Worm (Caenorhabditis elegans) whole organism, L4 larva: Measurements from ENCODE around the gene gur-3.
A peak's percentile ranks its signal among the peaks of the same experiment; 100 is the strongest.

Experiments
- D1046.2 ChIP-seq: fragments of 200-800 bp; sonication (Bioruptor generic); IDR thresholded peaks from 2 replicates; pipeline ENCODE4 v1.3.6; 2022; ENCODE audit warnings: missing genetic modification characterization, missing compliant biosample characterization
- F26F4.8 ChIP-seq: fragments of 200-800 bp; sonication (Bioruptor generic); conservative IDR thresholded peaks from 2 replicates; pipeline ENCODE4 v1.3.6; 2022; ENCODE audit warnings: missing genetic modification characterization, missing compliant biosample characterization
- F44E2.7 ChIP-seq: fragments of 200-800 bp; sonication (Bioruptor generic); IDR thresholded peaks from 2 replicates; pipeline ENCODE4 v2.1.2; 2022; ENCODE audit warnings: missing genetic modification characterization, missing compliant biosample characterization
- R02D3.7 ChIP-seq: fragments of 150-350 bp; sonication (generic microtip); optimal IDR thresholded peaks from 3 replicates; lab custom pipeline; 2014; ENCODE audit warnings: missing biosample characterization, missing genetic modification characterization
- T20F7.1 ChIP-seq: fragments of 200-800 bp; sonication (Bioruptor generic); optimal IDR thresholded peaks from 2 replicates; lab custom pipeline; 2018; ENCODE audit warnings: mild to moderate bottlenecking, missing genetic modification characterization, missing compliant biosample characterization
- Y48G9A.11 ChIP-seq: fragments of 200-800 bp; sonication (Bioruptor generic); IDR thresholded peaks from 2 replicates; pipeline ENCODE4 v1.3.6; 2022; ENCODE audit warnings: missing genetic modification reagents, missing genetic modification characterization, missing compliant biosample characterization
- Y5F2A.4 ChIP-seq: fragments of 200-800 bp; sonication (Bioruptor generic); optimal IDR thresholded peaks from 2 replicates; lab custom pipeline; 2018; ENCODE audit warnings: mild to moderate bottlenecking, missing genetic modification characterization, missing compliant biosample characterization
- aha-1 ChIP-seq: fragments of 150-350 bp; peaks from one replicate; lab custom pipeline; 2014; ENCODE audit warnings: missing biosample characterization, missing genetic modification characterization
- ceh-20 ChIP-seq: fragments of 200-800 bp; sonication (Bioruptor generic); IDR thresholded peaks from 2 replicates; pipeline ENCODE4 v1.3.6; 2022; ENCODE audit warnings: missing genetic modification reagents, missing genetic modification characterization, missing compliant biosample characterization
- ceh-44 ChIP-seq: fragments of 200-800 bp; sonication (Bioruptor generic); IDR thresholded peaks from 2 replicates; pipeline ENCODE4 v1.3.6; 2022; ENCODE audit warnings: missing genetic modification reagents, missing genetic modification characterization, missing compliant biosample characterization
- ceh-62 ChIP-seq: sonication (generic microtip); optimal IDR thresholded peaks from 2 replicates; lab custom pipeline; 2017; ENCODE audit warnings: missing biosample characterization, missing genetic modification characterization
- cey-2 ChIP-seq: sonication (generic microtip); optimal IDR thresholded peaks from 3 replicates; lab custom pipeline; 2017; ENCODE audit warnings: missing genetic modification characterization, mild to moderate bottlenecking, missing compliant biosample characterization, antibody characterized with exemption, borderline replicate concordance; ENCODE audit not compliant: insufficient read depth
- daf-16 ChIP-seq, 3 experiments: sonication (generic microtip); optimal IDR thresholded peaks; 2 replicates each; lab custom pipeline; 2016 to 2017; ENCODE audit warnings: missing genetic modification characterization in 3 of 3, missing genetic modification reagents in 3 of 3, mild to moderate bottlenecking in 2 of 3, missing compliant biosample characterization in 2 of 3, missing biosample characterization in 1 of 3, moderate library complexity in 1 of 3
- dmd-6 ChIP-seq: fragments of 200-800 bp; sonication (Bioruptor generic); IDR thresholded peaks from 2 replicates; pipeline ENCODE4 v1.3.6; 2022; ENCODE audit warnings: missing genetic modification reagents, missing genetic modification characterization, missing compliant biosample characterization
- dpl-1 ChIP-seq: fragments of 150-350 bp; optimal IDR thresholded peaks from 2 replicates; lab custom pipeline; 2014; ENCODE audit warnings: missing biosample characterization, missing genetic modification reagents, missing genetic modification characterization
- duxl-1 ChIP-seq: sonication (generic microtip); optimal IDR thresholded peaks from 2 replicates; lab custom pipeline; 2016; ENCODE audit warnings: mild to moderate bottlenecking, missing genetic modification characterization, moderate library complexity, missing compliant biosample characterization; ENCODE audit not compliant: poor library complexity
- dve-1 ChIP-seq: sonication (generic microtip); optimal IDR thresholded peaks from 2 replicates; lab custom pipeline; 2017; ENCODE audit warnings: antibody characterized with exemption, mild to moderate bottlenecking, missing genetic modification characterization, missing compliant biosample characterization; ENCODE audit not compliant: insufficient read depth
- hlh-11 ChIP-seq: fragments of 200-800 bp; sonication (Bioruptor generic); optimal IDR thresholded peaks from 2 replicates; lab custom pipeline; 2018; ENCODE audit warnings: mild to moderate bottlenecking, missing genetic modification characterization, missing compliant biosample characterization
- lim-7 ChIP-seq: fragments of 200-800 bp; sonication (Bioruptor generic); IDR thresholded peaks from 2 replicates; pipeline ENCODE4 v1.3.6; 2022; ENCODE audit warnings: missing genetic modification characterization, missing compliant biosample characterization
- lin-1 ChIP-seq: fragments of 200-800 bp; sonication (Bioruptor generic); IDR thresholded peaks from 2 replicates; pipeline ENCODE4 v1.3.6; 2022; ENCODE audit warnings: missing genetic modification reagents, missing genetic modification characterization, missing compliant biosample characterization
- lin-29 ChIP-seq: fragments of 200-800 bp; sonication (Bioruptor generic); IDR thresholded peaks from 2 replicates; pipeline ENCODE4 v1.3.6; 2022; ENCODE audit warnings: missing genetic modification reagents, missing genetic modification characterization, missing compliant biosample characterization
- lsy-2 ChIP-seq, 2 experiments: fragments of 150-350 bp in 1 of 2; sonication (generic microtip) in 1 of 2; optimal IDR thresholded peaks; 2 replicates each; lab custom pipeline; 2014 to 2017; ENCODE audit warnings: missing biosample characterization in 2 of 2, missing genetic modification characterization in 2 of 2
- madf-5 ChIP-seq, 2 experiments: fragments of 200-800 bp; sonication (Bioruptor generic); IDR thresholded peaks; 2 replicates each; pipeline ENCODE4 v1.3.6; 2022; ENCODE audit warnings: missing compliant biosample characterization in 2 of 2, missing genetic modification characterization in 2 of 2
- madf-9 ChIP-seq: fragments of 200-800 bp; sonication (Bioruptor generic); conservative IDR thresholded peaks from 2 replicates; pipeline ENCODE4 v1.3.6; 2022; ENCODE audit warnings: missing genetic modification reagents, missing genetic modification characterization, missing compliant biosample characterization
- mdt-29 ChIP-seq: fragments of 200-800 bp; sonication (Bioruptor generic); IDR thresholded peaks from 2 replicates; pipeline ENCODE4 v1.3.6; 2022; ENCODE audit warnings: missing genetic modification reagents, missing genetic modification characterization, missing compliant biosample characterization
- mep-1 ChIP-seq: fragments of 150-350 bp; sonication (generic microtip); optimal IDR thresholded peaks from 3 replicates; lab custom pipeline; 2014; ENCODE audit warnings: missing biosample characterization, missing genetic modification characterization
- mxl-2 ChIP-seq: fragments of 200-800 bp; sonication (Bioruptor generic); conservative IDR thresholded peaks from 2 replicates; pipeline ENCODE4 v1.3.6; 2022; ENCODE audit warnings: missing genetic modification reagents, missing genetic modification characterization, missing compliant biosample characterization
- nhr-102 ChIP-seq: sonication (generic microtip); optimal IDR thresholded peaks from 2 replicates; lab custom pipeline; 2016; ENCODE audit warnings: mild to moderate bottlenecking, missing genetic modification characterization, moderate library complexity, missing compliant biosample characterization
- nhr-11 ChIP-seq: fragments of 150-350 bp; optimal IDR thresholded peaks from 2 replicates; lab custom pipeline; 2014; ENCODE audit warnings: missing biosample characterization, missing genetic modification characterization
- nhr-111 ChIP-seq: fragments of 200-800 bp; sonication (Bioruptor generic); optimal IDR thresholded peaks from 2 replicates; lab custom pipeline; 2018; ENCODE audit warnings: mild to moderate bottlenecking, missing genetic modification characterization, missing compliant biosample characterization
- nhr-28 ChIP-seq: fragments of 150-350 bp; optimal IDR thresholded peaks from 2 replicates; lab custom pipeline; 2014; ENCODE audit warnings: missing biosample characterization, missing genetic modification characterization
- pqm-1 ChIP-seq: sonication (generic microtip); optimal IDR thresholded peaks from 2 replicates; lab custom pipeline; 2017; ENCODE audit warnings: missing biosample characterization, missing genetic modification characterization
- rbr-2 ChIP-seq: sonication (generic microtip); optimal IDR thresholded peaks from 2 replicates; lab custom pipeline; 2016; ENCODE audit warnings: missing genotype, missing genetic modification characterization, missing compliant biosample characterization
- set-16 ChIP-seq: fragments of 200-800 bp; sonication (Bioruptor generic); IDR thresholded peaks from 2 replicates; pipeline ENCODE4 v1.3.6; 2022; ENCODE audit warnings: missing genetic modification reagents, missing genetic modification characterization, missing compliant biosample characterization
- skn-1 ChIP-seq: fragments of 150-350 bp; optimal IDR thresholded peaks from 2 replicates; lab custom pipeline; 2014; ENCODE audit warnings: missing biosample characterization, missing genetic modification characterization
- snpc-4 ChIP-seq: fragments of 150-350 bp; optimal IDR thresholded peaks from 2 replicates; lab custom pipeline; 2014; ENCODE audit warnings: missing biosample characterization, missing genetic modification characterization
- spr-3 ChIP-seq: fragments of 200-800 bp; sonication (Bioruptor generic); optimal IDR thresholded peaks from 2 replicates; lab custom pipeline; 2018; ENCODE audit warnings: mild to moderate bottlenecking, missing genetic modification characterization, missing compliant biosample characterization
- unc-62 ChIP-seq, 3 experiments: fragments of 150-350 bp in 1 of 3; sonication (generic microtip); optimal IDR thresholded peaks in 2 of 3; peaks in 1 of 3; 1 replicate in 1 of 3; 2 replicates in 2 of 3; lab custom pipeline; 2014 to 2017; ENCODE audit warnings: missing biosample characterization in 3 of 3, missing genetic modification characterization in 3 of 3, missing genetic modification reagents in 3 of 3, missing genotype in 1 of 3
- zag-1 ChIP-seq: fragments of 150-350 bp; optimal IDR thresholded peaks from 2 replicates; lab custom pipeline; 2014; ENCODE audit warnings: missing biosample characterization, missing genetic modification characterization
- zfp-3 ChIP-seq: fragments of 200-800 bp; sonication (Bioruptor generic); conservative IDR thresholded peaks from 2 replicates; pipeline ENCODE4 v1.3.6; 2022; ENCODE audit warnings: missing genetic modification reagents, missing genetic modification characterization, missing compliant biosample characterization
- zip-11 ChIP-seq: fragments of 200-800 bp; sonication (Bioruptor generic); IDR thresholded peaks from 2 replicates; pipeline ENCODE4 v1.3.6; 2022; ENCODE audit warnings: missing genetic modification characterization, missing compliant biosample characterization
- ztf-11 ChIP-seq: fragments of 150-350 bp; optimal IDR thresholded peaks from 2 replicates; lab custom pipeline; 2014; ENCODE audit warnings: missing biosample characterization, missing genetic modification characterization

gur-3 gene

ce11 chrX:10379678-10380077 is 26.4 kb downstream of the gur-3 start, which contains the start of gene rme-4:
rme-4 (minus strand) TSS chrX:10379845.
- no peak for TF ChIP-seq lin-29 (GFP tag; lab: Robert Waterston, UW)
- TF ChIP-seq daf-16 (GFP tag; optimal IDR thresholded peaks at IDR 0.05; lab: Kevin White, UChicago), result no peak
- TF ChIP-seq daf-16 (tag; optimal IDR thresholded peaks at IDR 0.05; lab: Kevin White, UChicago), result peak; percentile 65
- peak; percentile 55 for TF ChIP-seq pqm-1
- TF ChIP-seq nhr-11 (tag; lab: Kevin White, UChicago), result no peak
- no peak for TF ChIP-seq spr-3 (GFP tag; lab: Kevin White, UChicago)
- TF ChIP-seq mdt-29 (GFP tag; lab: Robert Waterston, UW), result no peak
- no peak for TF ChIP-seq aha-1 (tag; lab: Kevin White, UChicago)
- no peak for TF ChIP-seq R02D3.7 (tag; lab: Kevin White, UChicago)
- no peak for TF ChIP-seq lim-7 (GFP tag; lab: Robert Waterston, UW)
- TF ChIP-seq lin-1 (GFP tag; lab: Robert Waterston, UW), result no peak
- TF ChIP-seq cey-2 (tag; lab: Kevin White, UChicago), result no peak
- TF ChIP-seq madf-9, result no peak
- no peak for TF ChIP-seq mep-1
- TF ChIP-seq zip-11 (GFP tag; lab: Robert Waterston, UW), result no peak
- no peak for TF ChIP-seq zag-1 (tag; lab: Kevin White, UChicago)
- no peak for TF ChIP-seq D1046.2 (GFP tag; lab: Robert Waterston, UW)
- no peak for TF ChIP-seq F44E2.7 (GFP tag; lab: Robert Waterston, UW)
- no peak for TF ChIP-seq lsy-2 (tag; optimal IDR thresholded peaks at IDR 0.05; lab: Kevin White, UChicago)
- TF ChIP-seq mxl-2 (GFP tag; lab: Robert Waterston, UW), result no peak
- TF ChIP-seq ceh-44, result no peak
- no peak for TF ChIP-seq zfp-3
- TF ChIP-seq snpc-4 (tag; lab: Kevin White, UChicago), result no peak
- no peak for TF ChIP-seq duxl-1 (tag; lab: Kevin White, UChicago)
- no peak for TF ChIP-seq skn-1 (tag; lab: Kevin White, UChicago)
- TF ChIP-seq ceh-62 (tag; lab: Kevin White, UChicago), result no peak
- TF ChIP-seq Y5F2A.4, result no peak
- TF ChIP-seq nhr-28 (tag; lab: Kevin White, UChicago), result peak; percentile 58
- TF ChIP-seq F26F4.8 (GFP tag; lab: Robert Waterston, UW), result no peak
- TF ChIP-seq dmd-6 (GFP tag; lab: Robert Waterston, UW), result peak; percentile 62; the same call in 1 of the 2 replicates
- TF ChIP-seq hlh-11 (tag; lab: Kevin White, UChicago), result no peak
- TF ChIP-seq Y48G9A.11, result no peak
- no peak for TF ChIP-seq madf-5 (GFP tag; IDR thresholded peaks at IDR 0.05; lab: Robert Waterston, UW)
- no peak for TF ChIP-seq set-16
- TF ChIP-seq nhr-102 (tag; lab: Kevin White, UChicago), result no peak
- TF ChIP-seq nhr-111 (GFP tag; lab: Kevin White, UChicago), result no peak
- TF ChIP-seq dve-1 (tag; lab: Kevin White, UChicago), result peak; percentile 37
- peak; percentile 9 for TF ChIP-seq T20F7.1 (GFP tag; lab: Kevin White, UChicago)
- TF ChIP-seq dpl-1 (GFP tag; lab: Kevin White, UChicago), result no peak
- no peak for TF ChIP-seq rbr-2 (tag; lab: Kevin White, UChicago)
- TF ChIP-seq ceh-20 (GFP tag; lab: Robert Waterston, UW), result peak; percentile 54; the same call in 1 of the 2 replicates
- peak in 1 of 2 experiments; percentile 22 for TF ChIP-seq unc-62 (GFP tag; optimal IDR thresholded peaks at IDR 0.05 in 1 of 2; lab: Kevin White, UChicago)
- TF ChIP-seq unc-62 (tag; optimal IDR thresholded peaks at IDR 0.05; lab: Kevin White, UChicago), result no peak
- no peak for TF ChIP-seq ztf-11 (tag; lab: Kevin White, UChicago)
